Fruit fly (Drosophila melanogaster): ENCODE data around the gene Ccp84Aa.

Ccp84Aa gene

DNA sequence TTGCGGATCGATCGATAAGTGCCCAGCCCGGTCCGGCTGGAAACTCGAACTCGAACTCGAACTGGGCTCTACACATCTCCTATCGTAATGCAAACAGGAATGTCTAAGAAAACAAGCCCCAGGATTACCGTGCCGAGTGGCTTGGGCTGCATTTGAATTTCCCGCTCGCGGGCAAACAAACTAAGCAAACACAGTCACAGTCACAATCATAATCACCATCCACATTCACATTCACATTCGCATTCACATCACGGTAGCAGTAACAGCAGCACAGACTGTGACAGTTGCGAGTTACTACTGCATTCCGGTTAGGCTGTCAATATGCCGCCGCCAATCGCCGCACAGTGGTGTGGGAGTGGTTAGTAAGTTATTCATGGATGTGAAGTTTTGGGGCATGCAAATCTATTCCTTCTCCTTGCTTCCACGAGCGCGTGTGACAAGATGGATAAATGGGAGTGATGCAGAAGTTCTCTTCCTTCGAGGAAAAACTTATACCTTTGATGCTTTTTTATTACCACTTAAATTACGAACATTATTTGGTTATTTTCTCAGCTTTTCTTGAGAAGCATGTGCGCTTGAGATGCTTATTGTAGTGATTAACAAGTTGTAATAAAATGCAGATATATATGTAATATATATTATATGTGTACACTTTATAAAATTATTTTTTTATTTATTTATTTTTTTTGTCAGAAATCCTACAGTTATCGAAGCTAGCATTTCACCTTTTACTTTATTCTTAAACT is 39.3 kb upstream of the Ccp84Aa start:
- TF ChIP-seq Hr96 (GFP tag; optimal IDR thresholded peaks at IDR 0.05), result no peak
- no peak for TF ChIP-seq Mnt (GFP tag; optimal IDR thresholded peaks at IDR 0.05)
- no peak for TF ChIP-seq Clk (GFP tag; optimal IDR thresholded peaks at IDR 0.05)
- no peak for TF ChIP-seq Crg-1 (GFP tag; optimal IDR thresholded peaks at IDR 0.05)
- TF ChIP-seq tj (GFP tag; optimal IDR thresholded peaks at IDR 0.05), result no peak
- TF ChIP-seq kay (GFP tag; ENCODE audit: borderline replicate concordance), result no peak
- no peak for TF ChIP-seq cic (GFP tag; optimal IDR thresholded peaks at IDR 0.05)
- no peak for TF ChIP-seq CG1620 (GFP tag; optimal IDR thresholded peaks at IDR 0.05)
- TF ChIP-seq CG33017 (tag; optimal IDR thresholded peaks at IDR 0.05), result no peak
- no peak for TF ChIP-seq CG7045 (GFP tag; optimal IDR thresholded peaks at IDR 0.05)

dm6 chr3R:6665117-6665654 is 38.7 kb upstream of the Ccp84Aa start:
- no peak for TF ChIP-seq bab1 (GFP tag; optimal IDR thresholded peaks at IDR 0.05)
- TF ChIP-seq Hr96 (GFP tag; optimal IDR thresholded peaks at IDR 0.05), result no peak
- TF ChIP-seq CG11617 (GFP tag; optimal IDR thresholded peaks at IDR 0.05), result no peak
- TF ChIP-seq CG5204 (GFP tag; optimal IDR thresholded peaks at IDR 0.05), result no peak
- no peak for TF ChIP-seq CG12768 (GFP tag; optimal IDR thresholded peaks at IDR 0.05)
- no peak for TF ChIP-seq CG7101 (tag; optimal IDR thresholded peaks at IDR 0.05)
- no peak for TF ChIP-seq tj (GFP tag; optimal IDR thresholded peaks at IDR 0.05)
- TF ChIP-seq CG33017 (tag; optimal IDR thresholded peaks at IDR 0.05), result no peak
- no peak for TF ChIP-seq ovo (GFP tag; optimal IDR thresholded peaks at IDR 0.05)
- no peak for TF ChIP-seq cic (GFP tag; optimal IDR thresholded peaks at IDR 0.05)
- TF ChIP-seq Clk (GFP tag; optimal IDR thresholded peaks at IDR 0.05), result no peak

dm6 chr3R:6667245-6667644 is 36.6 kb upstream of the Ccp84Aa start:
- TF ChIP-seq Crg-1 (GFP tag; optimal IDR thresholded peaks at IDR 0.05), result no peak
- no peak for TF ChIP-seq CG1620 (GFP tag; optimal IDR thresholded peaks at IDR 0.05)

dm6 chr3R:6668234-6668633 is 35.6 kb upstream of the Ccp84Aa start:
- TF ChIP-seq CG11617 (GFP tag; optimal IDR thresholded peaks at IDR 0.05) (no peak), pad (GFP tag; optimal IDR thresholded peaks at IDR 0.05) (no peak), kay (GFP tag; ENCODE audit: borderline replicate concordance) (no peak), Mnt (GFP tag; optimal IDR thresholded peaks at IDR 0.05) (no peak), cnc (optimal IDR thresholded peaks at IDR 0.05) (no peak), CG7101 (tag; optimal IDR thresholded peaks at IDR 0.05) (no peak), CG5204 (GFP tag; optimal IDR thresholded peaks at IDR 0.05) (no peak), ovo (GFP tag; optimal IDR thresholded peaks at IDR 0.05) (no peak), CG7045 (GFP tag; optimal IDR thresholded peaks at IDR 0.05) (no peak), bab1 (GFP tag; optimal IDR thresholded peaks at IDR 0.05) (no peak), tj (GFP tag; optimal IDR thresholded peaks at IDR 0.05) (no peak)

- TF ChIP-seq kay (GFP tag; ENCODE audit: borderline replicate concordance) (no peak), CG11617 (GFP tag; optimal IDR thresholded peaks at IDR 0.05) (no peak), Crg-1 (GFP tag; optimal IDR thresholded peaks at IDR 0.05) (no peak), ovo (GFP tag; optimal IDR thresholded peaks at IDR 0.05) (no peak), CG33017 (tag; optimal IDR thresholded peaks at IDR 0.05) (no peak), CG1620 (GFP tag; optimal IDR thresholded peaks at IDR 0.05) (no peak), cnc (optimal IDR thresholded peaks at IDR 0.05) (no peak), Hr96 (GFP tag; optimal IDR thresholded peaks at IDR 0.05) (no peak), bab1 (GFP tag; optimal IDR thresholded peaks at IDR 0.05) (no peak), CG5204 (GFP tag; optimal IDR thresholded peaks at IDR 0.05) (no peak), cic (GFP tag; optimal IDR thresholded peaks at IDR 0.05) (no peak), CG7045 (GFP tag; optimal IDR thresholded peaks at IDR 0.05) (no peak), CG7101 (tag; optimal IDR thresholded peaks at IDR 0.05) (no peak), Mnt (GFP tag; optimal IDR thresholded peaks at IDR 0.05) (no peak), pad (GFP tag; optimal IDR thresholded peaks at IDR 0.05) (no peak), Clk (GFP tag; optimal IDR thresholded peaks at IDR 0.05) (no peak), CG14711 (tag; optimal IDR thresholded peaks at IDR 0.05) (no peak)
Observed at dm6 chr3R:6672303-6673007, 31.4 kb upstream of the Ccp84Aa start.

dm6 chr3R:6674548-6674947 is 29.3 kb upstream of the Ccp84Aa start:
- TF ChIP-seq CG33017 (tag; optimal IDR thresholded peaks at IDR 0.05) (no peak), Clk (GFP tag; optimal IDR thresholded peaks at IDR 0.05) (no peak), Crg-1 (GFP tag; optimal IDR thresholded peaks at IDR 0.05) (no peak), kay (GFP tag; ENCODE audit: borderline replicate concordance) (no peak), ovo (GFP tag; optimal IDR thresholded peaks at IDR 0.05) (no peak)

dm6 chr3R:6678480-6678879 is 25.4 kb upstream of the Ccp84Aa start, which contains the start of gene lab:
Gene lab, minus strand, starts transcription at chr3R:6678590.
- no peak for TF ChIP-seq cnc (optimal IDR thresholded peaks at IDR 0.05)
- TF ChIP-seq Mnt (GFP tag; optimal IDR thresholded peaks at IDR 0.05), result no peak
- no peak for TF ChIP-seq Crg-1 (GFP tag; optimal IDR thresholded peaks at IDR 0.05)
- TF ChIP-seq cic (GFP tag; optimal IDR thresholded peaks at IDR 0.05), result no peak
- TF ChIP-seq CG14711 (tag; optimal IDR thresholded peaks at IDR 0.05), result no peak
- no peak for TF ChIP-seq ovo (GFP tag; optimal IDR thresholded peaks at IDR 0.05)
- TF ChIP-seq CG11617 (GFP tag; optimal IDR thresholded peaks at IDR 0.05), result no peak
- no peak for TF ChIP-seq CG5204 (GFP tag; optimal IDR thresholded peaks at IDR 0.05)
- TF ChIP-seq CG7045 (GFP tag; optimal IDR thresholded peaks at IDR 0.05), result no peak
- no peak for TF ChIP-seq bab1 (GFP tag; optimal IDR thresholded peaks at IDR 0.05)
- no peak for TF ChIP-seq CG7101 (tag; optimal IDR thresholded peaks at IDR 0.05)
- TF ChIP-seq CG33017 (tag; optimal IDR thresholded peaks at IDR 0.05), result no peak
- TF ChIP-seq kay (GFP tag; ENCODE audit: borderline replicate concordance), result no peak
- no peak for TF ChIP-seq Clk (GFP tag; optimal IDR thresholded peaks at IDR 0.05)

Data from whole organism, adult.